Fruit fly (Drosophila melanogaster): Measurements from ENCODE around the gene Nna1.

dm6 chrX:13644696-13645393 lies 47.2 kb upstream of the Nna1 start:
- no peak for TF ChIP-seq CG8478 (optimal IDR thresholded peaks at IDR 0.05)
- TF ChIP-seq Dll (optimal IDR thresholded peaks at IDR 0.05) = no peak
- no peak for TF ChIP-seq usp (GFP tag; optimal IDR thresholded peaks at IDR 0.05)
- TF ChIP-seq pan (optimal IDR thresholded peaks at IDR 0.05) = no peak
- no peak for TF ChIP-seq psq (optimal IDR thresholded peaks at IDR 0.05)
